Fruit fly (Drosophila melanogaster): ENCODE data around the gene CG15353.

CG15353 gene

dm6 chr2L:2007093-2007492, at the start of gene CG15353:
CG15353 (minus strand) TSS chr2L:2007193.
- TF ChIP-seq EcR (GFP tag; optimal IDR thresholded peaks at IDR 0.05) (no peak), CG9948 (tag; optimal IDR thresholded peaks at IDR 0.05) (no peak)

DNA sequence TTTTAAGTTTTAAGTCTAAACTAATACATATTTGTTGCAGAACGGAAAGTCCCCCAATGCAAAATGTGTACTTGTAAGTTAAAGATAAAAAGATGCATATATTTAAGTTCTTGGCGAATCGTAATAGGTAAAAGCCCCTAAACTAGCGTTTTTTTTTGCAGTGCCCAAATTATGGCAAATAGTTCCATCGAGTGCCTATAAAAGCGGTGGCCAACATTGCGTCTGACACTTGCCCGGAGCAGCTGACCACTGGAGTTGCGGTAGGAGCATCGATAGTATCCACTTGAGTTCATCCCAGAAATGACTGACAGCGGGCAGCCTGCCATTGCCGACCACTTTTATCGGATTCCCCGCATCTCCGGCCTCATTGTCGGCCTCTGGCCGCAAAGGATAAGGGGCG, 47.3 kb upstream of the CG15353 start, which contains the start of gene Or22c:
TSS of gene Or22c (plus strand) at position 301 of the 400 bp plus-strand sequence.
- TF ChIP-seq CG8301 (tag; optimal IDR thresholded peaks at IDR 0.05) (no peak), Pif1A (GFP tag; optimal IDR thresholded peaks at IDR 0.05) (no peak), gl (tag; optimal IDR thresholded peaks at IDR 0.05) (no peak), CG34367 (tag; optimal IDR thresholded peaks at IDR 0.05) (no peak), fd96Ca (GFP tag; IDR thresholded peaks at IDR 0.05) (no peak), CG9948 (tag; optimal IDR thresholded peaks at IDR 0.05) (no peak), rn (GFP tag; IDR thresholded peaks at IDR 0.05) (no peak), CG15710 (tag; optimal IDR thresholded peaks at IDR 0.05) (no peak), CG12605 (GFP tag; IDR thresholded peaks at IDR 0.05) (no peak), CG17806 (tag; optimal IDR thresholded peaks at IDR 0.05) (no peak), CG32121 (GFP tag; IDR thresholded peaks at IDR 0.05) (no peak), EcR (GFP tag; optimal IDR thresholded peaks at IDR 0.05) (no peak), D1 (tag; optimal IDR thresholded peaks at IDR 0.05) (no peak), CG10348 (GFP tag; IDR thresholded peaks at IDR 0.05) (no peak), Snoo (tag; optimal IDR thresholded peaks at IDR 0.05) (no peak), CG4496 (GFP tag; IDR thresholded peaks at IDR 0.05) (no peak), Pif1B (GFP tag; optimal IDR thresholded peaks at IDR 0.05) (no peak)

DNA sequence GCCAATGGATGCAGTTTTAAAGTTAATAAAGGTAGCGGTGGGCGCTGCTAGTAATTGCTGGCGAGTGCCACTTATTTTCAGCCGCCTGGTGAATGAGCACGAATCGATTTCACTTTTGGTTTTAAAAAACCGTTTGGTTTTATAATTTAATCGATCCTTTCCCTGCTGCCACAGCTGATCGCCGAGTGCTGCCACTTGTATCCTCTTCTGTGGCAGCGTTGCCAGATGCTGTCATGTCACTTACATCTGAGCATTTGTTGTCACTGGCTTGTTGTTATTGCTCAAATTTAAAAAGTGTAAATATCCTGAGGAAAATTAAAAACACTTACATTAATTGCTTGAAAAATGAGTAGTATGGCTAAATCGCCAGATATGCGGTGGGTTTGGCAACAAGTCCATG, 38.3 kb upstream of the CG15353 start, which contains the start of gene Kebab:
TSS of gene Kebab (plus strand) at position 230 of the 400 bp plus-strand sequence.
- TF ChIP-seq rn (GFP tag; IDR thresholded peaks at IDR 0.05) (no peak), CG14655 (GFP tag; optimal IDR thresholded peaks at IDR 0.05) (no peak), Snoo (tag; optimal IDR thresholded peaks at IDR 0.05) (no peak), CG9948 (tag; optimal IDR thresholded peaks at IDR 0.05) (no peak), CG8301 (tag; optimal IDR thresholded peaks at IDR 0.05) (no peak), Ets98B (GFP tag; IDR thresholded peaks at IDR 0.05) (no peak)

dm6 chr2L:2044826-2045225, 37.8 kb upstream of the CG15353 start:
- TF ChIP-seq CG8301 (tag; optimal IDR thresholded peaks at IDR 0.05) (no peak), CG12605 (GFP tag; IDR thresholded peaks at IDR 0.05) (no peak), CG8159 (tag; optimal IDR thresholded peaks at IDR 0.05) (no peak), CG32121 (GFP tag; IDR thresholded peaks at IDR 0.05) (no peak), Ets98B (GFP tag; IDR thresholded peaks at IDR 0.05) (no peak), CG9948 (tag; optimal IDR thresholded peaks at IDR 0.05) (no peak), CG17806 (tag; optimal IDR thresholded peaks at IDR 0.05) (no peak), CG4496 (GFP tag; IDR thresholded peaks at IDR 0.05) (no peak), CG10348 (GFP tag; IDR thresholded peaks at IDR 0.05) (no peak), CG14655 (GFP tag; optimal IDR thresholded peaks at IDR 0.05) (no peak), Pif1B (GFP tag; optimal IDR thresholded peaks at IDR 0.05) (no peak), Snoo (tag; optimal IDR thresholded peaks at IDR 0.05) (no peak)

DNA sequence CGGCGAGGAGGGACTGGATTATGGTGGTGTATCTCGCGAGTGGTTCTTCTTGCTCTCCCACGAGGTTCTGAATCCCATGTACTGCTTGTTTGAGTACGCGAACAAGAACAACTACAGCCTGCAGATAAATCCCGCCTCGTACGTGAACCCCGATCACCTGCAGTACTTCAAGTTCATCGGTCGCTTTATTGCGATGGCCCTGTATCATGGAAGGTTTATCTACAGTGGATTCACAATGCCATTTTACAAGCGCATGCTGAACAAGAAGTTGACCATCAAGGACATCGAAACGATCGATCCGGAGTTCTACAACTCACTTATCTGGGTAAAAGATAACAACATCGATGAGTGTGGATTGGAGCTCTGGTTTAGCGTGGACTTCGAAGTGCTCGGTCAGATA, 35.1 kb upstream of the CG15353 start:
- peak; percentile 66 for TF ChIP-seq EcR (GFP tag; optimal IDR thresholded peaks at IDR 0.05)
- no peak for TF ChIP-seq CG14655 (GFP tag; optimal IDR thresholded peaks at IDR 0.05)

- TF ChIP-seq CG8301 (tag; optimal IDR thresholded peaks at IDR 0.05) = no peak
- TF ChIP-seq rn (GFP tag; IDR thresholded peaks at IDR 0.05) = no peak
- no peak for TF ChIP-seq CG12605 (GFP tag; IDR thresholded peaks at IDR 0.05)
- no peak for TF ChIP-seq Ets98B (GFP tag; IDR thresholded peaks at IDR 0.05)
- no peak for TF ChIP-seq Snoo (tag; optimal IDR thresholded peaks at IDR 0.05)
- TF ChIP-seq CG34367 (tag; optimal IDR thresholded peaks at IDR 0.05) = no peak
- no peak for TF ChIP-seq CG17806 (tag; optimal IDR thresholded peaks at IDR 0.05)
- TF ChIP-seq CG13204 (GFP tag; optimal IDR thresholded peaks at IDR 0.05) = no peak
- no peak for TF ChIP-seq CG14655 (GFP tag; optimal IDR thresholded peaks at IDR 0.05)
- no peak for TF ChIP-seq CG8159 (tag; optimal IDR thresholded peaks at IDR 0.05)
- TF ChIP-seq gl (tag; optimal IDR thresholded peaks at IDR 0.05) = no peak
Measured at dm6 chr2L:2039458-2039857, 32.5 kb upstream of the CG15353 start.

- TF ChIP-seq CG10348 (GFP tag; IDR thresholded peaks at IDR 0.05) = no peak
Measured at dm6 chr2L:2038956-2039263, 31.9 kb upstream of the CG15353 start.

DNA sequence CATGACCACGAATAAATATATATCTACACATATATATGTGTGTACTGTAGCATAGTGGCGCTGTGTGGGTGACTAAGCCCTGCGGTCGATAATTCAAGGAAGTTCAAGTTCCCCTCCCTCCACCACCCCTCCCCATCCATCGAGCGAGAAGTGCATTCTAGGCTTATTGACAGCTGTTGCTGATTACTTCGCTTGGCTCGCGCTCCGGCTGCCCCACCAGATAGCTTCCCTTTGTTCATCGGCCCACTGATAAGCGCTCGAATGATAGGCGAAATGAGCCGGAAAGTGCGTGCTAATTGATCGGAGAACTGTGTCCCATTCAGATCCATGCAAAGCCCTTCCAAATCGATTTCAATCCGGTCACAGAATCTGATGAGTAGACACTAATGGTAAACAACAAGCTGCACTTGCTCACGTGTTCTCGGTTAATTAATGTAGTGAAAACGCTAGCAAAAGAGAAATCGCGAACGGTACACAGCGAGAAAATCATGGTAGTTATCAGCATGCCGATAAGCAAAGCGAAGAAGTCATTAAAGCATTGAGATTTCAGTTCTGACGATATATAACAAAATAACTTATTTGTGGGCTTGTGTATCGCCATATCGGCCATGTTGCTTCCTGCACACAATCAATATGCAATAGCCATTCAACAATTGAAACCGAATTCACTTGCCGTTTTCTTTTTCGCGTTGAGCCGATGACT, 31.4 kb upstream of the CG15353 start:
- no peak for TF ChIP-seq D1 (tag; optimal IDR thresholded peaks at IDR 0.05)
- TF ChIP-seq CG8159 (tag; optimal IDR thresholded peaks at IDR 0.05) = no peak
- TF ChIP-seq CG4496 (GFP tag; IDR thresholded peaks at IDR 0.05) = no peak
- TF ChIP-seq rn (GFP tag; IDR thresholded peaks at IDR 0.05) = no peak
- no peak for TF ChIP-seq CG32121 (GFP tag; IDR thresholded peaks at IDR 0.05)
- no peak for TF ChIP-seq Ets98B (GFP tag; IDR thresholded peaks at IDR 0.05)
- no peak for TF ChIP-seq CG8301 (tag; optimal IDR thresholded peaks at IDR 0.05)
- peak; percentile 92 for TF ChIP-seq EcR (GFP tag; optimal IDR thresholded peaks at IDR 0.05)
- no peak for TF ChIP-seq CG9948 (tag; optimal IDR thresholded peaks at IDR 0.05)
- peak; percentile 42 for TF ChIP-seq CG13204 (GFP tag; optimal IDR thresholded peaks at IDR 0.05)
